Fruit fly (Drosophila melanogaster) whole organism, wandering third instar larva: ENCODE measurements around the gene CG12783.

Experiments
- CG32264 ChIP-seq: fragments of 200-800 bp; sonication (Bioruptor generic); optimal IDR thresholded peaks from 2 replicates; lab custom pipeline; 2016; ENCODE audit warnings: missing biosample characterization, missing genetic modification characterization
- GATAd ChIP-seq: sonication (Bioruptor generic); optimal IDR thresholded peaks from 2 replicates; lab custom pipeline; 2016; ENCODE audit warnings: missing biosample characterization, missing genetic modification characterization
- Hr78 ChIP-seq: fragments of >200 bp; optimal IDR thresholded peaks from 2 replicates; lab custom pipeline; 2017; ENCODE audit warnings: missing biosample characterization, missing genetic modification characterization
- br ChIP-seq: fragments of 200-800 bp; sonication (Bioruptor generic); optimal IDR thresholded peaks from 2 replicates; lab custom pipeline; 2016; ENCODE audit warnings: missing biosample characterization, missing genetic modification characterization
- dsf ChIP-seq: sonication (Bioruptor generic); optimal IDR thresholded peaks from 2 replicates; lab custom pipeline; 2016; ENCODE audit warnings: missing biosample characterization, missing genetic modification characterization, borderline replicate concordance
- h ChIP-seq: fragments of 200-800 bp; sonication (Bioruptor generic); optimal IDR thresholded peaks from 3 replicates; lab custom pipeline; 2016; ENCODE audit warnings: missing biosample characterization, mild to moderate bottlenecking, missing genetic modification characterization
- psq ChIP-seq: fragments of 200-800 bp; sonication (Bioruptor generic); optimal IDR thresholded peaks from 3 replicates; lab custom pipeline; 2017; ENCODE audit warnings: missing biosample characterization, mild to moderate bottlenecking, missing genetic modification characterization, moderate library complexity
- sv ChIP-seq: fragments of 200-800 bp; sonication (Bioruptor generic); optimal IDR thresholded peaks from 3 replicates; lab custom pipeline; 2016; ENCODE audit warnings: missing biosample characterization, missing genetic modification characterization
- usp ChIP-seq: fragments of >200 bp; optimal IDR thresholded peaks from 2 replicates; lab custom pipeline; 2017; ENCODE audit warnings: missing biosample characterization, missing genetic modification characterization

- no peak for TF ChIP-seq Hr78 (GFP tag; lab: Kevin White, UChicago)
- TF ChIP-seq usp: no peak
- no peak for TF ChIP-seq dsf (GFP tag; lab: Kevin White, UChicago)
- no peak for TF ChIP-seq GATAd (GFP tag; lab: Kevin White, UChicago)
- no peak for TF ChIP-seq br (GFP tag; lab: Kevin White, UChicago)
- no peak for TF ChIP-seq h (GFP tag; lab: Kevin White, UChicago)
- no peak for TF ChIP-seq sv (GFP tag; lab: Kevin White, UChicago)
- no peak for TF ChIP-seq CG32264 (GFP tag; lab: Kevin White, UChicago)
- no peak for TF ChIP-seq psq
Observed at dm6 chr3R:16591407-16591806, 21.8 kb downstream of the CG12783 start.
